Worm (Caenorhabditis elegans) whole organism, midembryonic: Measurements from ENCODE around the gene aip-1.

Experiments
- T22C8.4 ChIP-seq: fragments of 200-800 bp; sonication (Bioruptor generic); IDR thresholded peaks from 2 replicates; pipeline ENCODE4 v1.3.6; 2022; ENCODE audit warnings: missing genetic modification characterization, missing compliant biosample characterization
- cog-1 ChIP-seq: sonication (generic microtip); optimal IDR thresholded peaks from 2 replicates; lab custom pipeline; 2016; ENCODE audit warnings: missing genetic modification characterization, missing compliant biosample characterization
- flt-1 ChIP-seq: fragments of 200-800 bp; sonication (Bioruptor generic); IDR thresholded peaks from 2 replicates; pipeline ENCODE4 v1.3.6; 2022; ENCODE audit warnings: missing genetic modification characterization, missing compliant biosample characterization
- klf-2 ChIP-seq: fragments of 200-800 bp; sonication (Bioruptor generic); conservative IDR thresholded peaks from 2 replicates; pipeline ENCODE4 v1.3.6; 2022; ENCODE audit warnings: missing genetic modification reagents, missing genetic modification characterization, missing compliant biosample characterization
- med-1 ChIP-seq: sonication (generic microtip); optimal IDR thresholded peaks from 2 replicates; lab custom pipeline; 2017; ENCODE audit warnings: missing genetic modification characterization, mild to moderate bottlenecking, missing compliant biosample characterization, antibody characterized with exemption, missing genetic modification reagents; ENCODE audit not compliant: insufficient read depth
- ref-1 ChIP-seq: fragments of 200-800 bp; sonication (Bioruptor generic); conservative IDR thresholded peaks from 2 replicates; pipeline ENCODE4 v1.3.6; 2022; ENCODE audit warnings: missing genetic modification reagents, missing genetic modification characterization, missing compliant biosample characterization
- tab-1 ChIP-seq: fragments of 200-800 bp; sonication (Bioruptor generic); IDR thresholded peaks from 2 replicates; pipeline ENCODE4 v1.3.6; 2022; ENCODE audit warnings: missing genetic modification characterization, missing compliant biosample characterization
- ztf-23 ChIP-seq: fragments of 200-800 bp; sonication (Bioruptor generic); IDR thresholded peaks from 2 replicates; pipeline ENCODE4 v1.3.6; 2022; ENCODE audit warnings: missing genetic modification reagents, missing genetic modification characterization, missing compliant biosample characterization
- ztf-29 ChIP-seq: fragments of 200-800 bp; sonication (Bioruptor generic); IDR thresholded peaks from 2 replicates; pipeline ENCODE4 v1.3.6; 2022; ENCODE audit warnings: missing genetic modification reagents, missing genetic modification characterization, missing compliant biosample characterization

aip-1 gene

DNA sequence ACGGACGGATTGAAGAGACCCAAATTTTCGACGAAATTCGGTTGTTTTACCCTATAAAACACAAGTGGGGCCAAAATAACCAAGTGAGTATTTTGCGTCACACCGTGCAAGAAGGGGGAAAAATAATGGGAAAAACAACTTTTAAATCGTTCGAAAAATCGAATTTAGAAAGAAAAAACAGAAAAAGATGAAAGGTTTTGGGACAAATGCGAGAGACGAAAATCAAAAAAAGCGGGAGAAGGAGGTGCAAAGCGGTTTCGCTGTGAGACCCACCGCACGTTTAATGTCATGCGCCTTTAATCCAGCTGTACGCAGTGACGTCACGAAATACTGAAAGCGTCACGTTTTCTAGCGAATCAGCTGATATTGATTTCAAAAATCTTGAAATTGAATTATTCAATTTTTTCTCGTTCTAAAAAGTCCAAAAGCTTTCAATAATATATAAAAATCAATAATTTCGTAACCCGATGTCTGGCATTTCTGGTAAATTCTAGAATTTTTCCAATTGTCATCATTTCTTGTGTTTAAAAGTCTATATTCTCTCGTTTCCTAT, at the start of gene aip-1, which contains the start of gene ddx-17:
aip-1 (plus strand) TSS at position 332 of the 553 bp plus-strand sequence.
ddx-17 (minus strand) TSS at position 51 of the 553 bp plus-strand sequence.
- peak; percentile 20 for TF ChIP-seq cog-1 (tag; lab: Kevin White, UChicago)
- TF ChIP-seq flt-1, result no peak
- no peak for TF ChIP-seq med-1 (GFP tag; lab: Kevin White, UChicago)
- no peak for TF ChIP-seq tab-1
- TF ChIP-seq klf-2 (GFP tag; lab: Robert Waterston, UW), result no peak

ce11 chrV:13963279-13963976, 48.7 kb upstream of the aip-1 start, which contains the start of gene sao-1:
TSS of gene sao-1 (plus strand) at chrV:13963926.
- TF ChIP-seq klf-2 (GFP tag; lab: Robert Waterston, UW) (no peak), tab-1 (no peak), med-1 (GFP tag; lab: Kevin White, UChicago) (no peak), ref-1 (no peak), cog-1 (tag; lab: Kevin White, UChicago) (no peak), ztf-29 (no peak), T22C8.4 (GFP tag; lab: Robert Waterston, UW) (no peak), flt-1 (no peak), ztf-23 (no peak)

- TF ChIP-seq tab-1 (no peak), ztf-29 (no peak), ztf-23 (no peak), cog-1 (tag; lab: Kevin White, UChicago) (no peak), flt-1 (no peak), T22C8.4 (GFP tag; lab: Robert Waterston, UW) (no peak), ref-1 (no peak), klf-2 (GFP tag; lab: Robert Waterston, UW) (no peak), med-1 (GFP tag; lab: Kevin White, UChicago) (no peak)
These were observed 31.3 kb upstream of the aip-1 start, which contains the start of gene eol-1 for ce11 chrV:13980807-13981206. TSS of gene eol-1 (minus strand) at chrV:13980907.

DNA sequence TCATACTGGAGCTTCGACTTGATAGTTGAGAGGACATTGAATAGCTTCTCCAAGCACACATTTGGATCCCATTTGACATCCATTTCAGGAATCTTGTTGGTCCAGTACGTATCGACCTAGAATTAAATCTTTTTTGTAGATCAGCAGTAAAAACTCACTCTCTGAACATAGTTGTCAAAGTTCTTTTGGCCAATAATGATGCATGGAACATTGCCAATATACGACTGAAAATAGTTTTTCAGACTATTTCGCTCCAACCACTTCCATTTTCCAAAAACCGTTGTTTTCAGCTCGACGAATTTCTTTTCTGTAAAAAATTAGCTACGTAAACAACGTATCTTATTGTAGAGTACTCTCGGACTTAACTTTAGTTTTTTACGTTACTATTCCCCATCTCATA, 30.5 kb upstream of the aip-1 start:
- TF ChIP-seq ref-1 (no peak), med-1 (GFP tag; lab: Kevin White, UChicago) (no peak), ztf-29 (no peak), cog-1 (tag; lab: Kevin White, UChicago) (no peak), tab-1 (no peak), ztf-23 (no peak), flt-1 (no peak)

- TF ChIP-seq med-1 (GFP tag; lab: Kevin White, UChicago) (no peak), ztf-23 (no peak), ref-1 (no peak), T22C8.4 (GFP tag; lab: Robert Waterston, UW) (no peak), tab-1 (no peak), klf-2 (GFP tag; lab: Robert Waterston, UW) (no peak), ztf-29 (no peak), cog-1 (tag; lab: Kevin White, UChicago) (no peak), flt-1 (no peak)
These were observed 27.3 kb upstream of the aip-1 start, which contains the start of gene end-1 for ce11 chrV:13984828-13985227. TSS of gene end-1 (plus strand) at chrV:13985128.

DNA sequence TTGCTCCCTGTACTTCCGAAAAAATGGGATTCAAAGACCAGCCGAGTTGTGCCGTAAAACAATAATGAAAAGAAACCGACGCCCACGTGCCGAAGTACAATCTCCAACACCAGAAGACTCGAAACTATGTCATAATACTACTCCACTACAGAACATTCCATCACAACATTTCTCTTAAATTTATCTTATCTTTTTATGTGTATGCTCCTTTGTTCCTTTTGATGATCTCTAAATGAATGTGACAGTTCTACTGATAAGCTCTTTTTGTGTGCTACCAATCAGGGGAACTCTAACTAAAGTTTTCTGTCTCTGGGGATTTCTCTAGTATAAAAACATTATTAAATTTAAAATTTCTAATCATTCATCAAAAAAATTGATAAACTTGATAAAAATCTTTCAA, 25.3 kb upstream of the aip-1 start:
- TF ChIP-seq ztf-29 (no peak), ztf-23 (no peak), flt-1 (no peak), T22C8.4 (GFP tag; lab: Robert Waterston, UW) (no peak), med-1 (GFP tag; lab: Kevin White, UChicago) (no peak), tab-1 (no peak), klf-2 (GFP tag; lab: Robert Waterston, UW) (no peak)

DNA sequence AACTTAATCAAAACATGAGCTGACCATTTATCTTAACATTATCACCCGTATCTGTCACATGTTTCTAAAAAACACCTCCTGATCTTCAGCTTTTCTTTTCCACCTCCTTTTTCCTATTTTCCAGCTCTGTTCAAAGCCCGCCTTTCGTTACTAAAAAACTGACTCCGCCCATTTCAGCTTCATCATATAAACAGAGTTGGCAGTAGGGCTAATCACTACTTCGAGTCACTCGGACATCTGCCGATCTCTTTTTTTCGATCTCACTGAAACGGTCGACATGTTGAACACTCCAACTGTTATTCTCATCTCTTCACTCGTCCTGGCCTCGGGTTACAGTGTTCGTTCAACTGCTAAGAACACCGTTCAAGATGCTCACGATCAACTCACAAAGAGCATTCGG, 19.6 kb upstream of the aip-1 start, which contains the start of gene droe-4:
droe-4 (plus strand) TSS at position 172 of the 400 bp plus-strand sequence.
- TF ChIP-seq flt-1 (no peak), ztf-23 (no peak), ztf-29 (no peak)

ce11 chrV:13993478-13993877, 18.7 kb upstream of the aip-1 start:
- TF ChIP-seq cog-1 (tag; lab: Kevin White, UChicago) (no peak), flt-1 (no peak), ztf-23 (no peak), ref-1 (no peak), klf-2 (GFP tag; lab: Robert Waterston, UW) (no peak), tab-1 (no peak), ztf-29 (no peak), med-1 (GFP tag; lab: Kevin White, UChicago) (no peak), T22C8.4 (GFP tag; lab: Robert Waterston, UW) (no peak)

DNA sequence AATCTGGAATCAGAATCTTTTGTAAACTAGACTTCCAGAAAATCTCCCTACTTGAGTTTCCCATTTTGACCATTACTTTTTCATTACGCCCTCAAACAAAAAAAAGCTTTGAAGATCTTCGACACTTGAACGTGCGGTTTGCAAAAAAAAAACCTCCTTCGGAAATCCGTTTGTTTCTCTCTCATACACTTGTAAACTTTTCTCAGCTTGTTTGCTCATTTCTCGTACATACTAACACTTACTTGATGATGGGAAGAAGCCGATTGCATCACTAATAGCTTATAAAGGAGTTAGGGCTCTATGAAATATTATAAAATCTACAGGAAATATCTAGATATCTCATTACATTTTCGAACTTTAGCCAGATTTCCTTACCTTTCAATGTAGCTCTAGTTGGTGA, 10.2 kb upstream of the aip-1 start:
- no peak for TF ChIP-seq klf-2 (GFP tag; lab: Robert Waterston, UW)
- no peak for TF ChIP-seq med-1 (GFP tag; lab: Kevin White, UChicago)
- no peak for TF ChIP-seq cog-1 (tag; lab: Kevin White, UChicago)
- TF ChIP-seq ref-1, result no peak
- TF ChIP-seq ztf-29, result no peak
- TF ChIP-seq tab-1, result no peak
- TF ChIP-seq ztf-23, result no peak
- TF ChIP-seq T22C8.4 (GFP tag; lab: Robert Waterston, UW), result no peak
- no peak for TF ChIP-seq flt-1

- TF ChIP-seq cog-1 (tag; lab: Kevin White, UChicago) (peak; percentile 24), flt-1 (no peak)
These were observed 9.7 kb upstream of the aip-1 start for ce11 chrV:14002402-14002801.
